Worm (Caenorhabditis elegans): ENCODE results near the gene dyf-18.

Gene dyf-18

ce11 chrIV:11822454-11822853 lies 21.5 kb upstream of the dyf-18 start (continued):
- TF ChIP-seq rcor-1 (GFP tag; IDR thresholded peaks at IDR 0.05) (peak; percentile 50; the same call in 1 of the 2 replicates), ztf-6 (GFP tag; IDR thresholded peaks at IDR 0.05) (no peak), pha-4 (tag; optimal IDR thresholded peaks at IDR 0.05) (no peak), chd-7 (tag; optimal IDR thresholded peaks at IDR 0.05) (no peak), F52B5.7 (tag; optimal IDR thresholded peaks at IDR 0.05) (no peak), hmg-20 (GFP tag; IDR thresholded peaks at IDR 0.05) (no peak), nhr-90 (tag; optimal IDR thresholded peaks at IDR 0.05) (no peak), Y79H2A.3 (GFP tag; conservative IDR thresholded peaks at IDR 0.05) (no peak), unc-62 (GFP tag; optimal IDR thresholded peaks at IDR 0.05) (no peak), B0035.1 (tag; optimal IDR thresholded peaks at IDR 0.05) (no peak), nhr-80 (tag; optimal IDR thresholded peaks at IDR 0.05) (no peak), bed-1 (GFP tag; IDR thresholded peaks at IDR 0.05) (no peak), F22D6.2 (tag; optimal IDR thresholded peaks at IDR 0.05) (no peak), T07F8.4 (tag; optimal IDR thresholded peaks at IDR 0.05) (no peak), F57A8.1 (GFP tag; optimal IDR thresholded peaks at IDR 0.05) (no peak), F33H1.4 (GFP tag; IDR thresholded peaks at IDR 0.05) (peak; percentile 94), F49E8.2 (tag; optimal IDR thresholded peaks at IDR 0.05; ENCODE audit: insufficient read depth) (peak; percentile 45), ceh-100 (GFP tag; IDR thresholded peaks at IDR 0.05) (peak; percentile 51; the same call in 1 of the 2 replicates), rec-8 (tag; optimal IDR thresholded peaks at IDR 0.05) (no peak), lsy-27 (tag; optimal IDR thresholded peaks at IDR 0.05; ENCODE audit: borderline replicate concordance, insufficient read depth) (no peak), lin-54 (GFP tag; optimal IDR thresholded peaks at IDR 0.05) (peak; percentile 81), Y56A3A.18 (GFP tag; IDR thresholded peaks at IDR 0.05) (no peak), nhr-27 (tag; optimal IDR thresholded peaks at IDR 0.05) (no peak), nfyb-1 (GFP tag; IDR thresholded peaks at IDR 0.05) (no peak), dpl-1 (GFP tag; optimal IDR thresholded peaks at IDR 0.05) (peak; percentile 94), dpff-1 (tag; optimal IDR thresholded peaks at IDR 0.05) (no peak), hrde-1 (tag; optimal IDR thresholded peaks at IDR 0.05; ENCODE audit: borderline replicate concordance) (no peak), let-607 (tag; optimal IDR thresholded peaks at IDR 0.05) (no peak), lir-1 (GFP tag; conservative IDR thresholded peaks at IDR 0.05) (0 out of 2 replicates have a peak, but pooled peaks have one; percentile 29), rpc-1 (optimal IDR thresholded peaks at IDR 0.05) (no peak), rpc-1 (tag; optimal IDR thresholded peaks at IDR 0.05) (no peak), B0019.2 (GFP tag; conservative IDR thresholded peaks at IDR 0.05) (peak; percentile 76; the same call in 1 of the 2 replicates), mcd-1 (GFP tag; IDR thresholded peaks at IDR 0.05) (peak; percentile 43), akir-1 (GFP tag; optimal IDR thresholded peaks at IDR 0.05) (no peak), ceh-58 (GFP tag; IDR thresholded peaks at IDR 0.05) (no peak), F57C9.4 (tag; optimal IDR thresholded peaks at IDR 0.05) (no peak), dox-1 (GFP tag; IDR thresholded peaks at IDR 0.05) (peak; percentile 54; the same call in 1 of the 2 replicates), lag-1 (GFP tag; IDR thresholded peaks at IDR 0.05) (no peak), F39B2.1 (GFP tag; IDR thresholded peaks at IDR 0.05) (no peak), lin-35 (GFP tag; optimal IDR thresholded peaks at IDR 0.05) (peak in 2 of 3 experiments; percentile 42 to 61), nfya-2 (GFP tag; IDR thresholded peaks at IDR 0.05) (no peak), madf-8 (GFP tag; conservative IDR thresholded peaks at IDR 0.05) (peak; percentile 90), F10E7.11 (tag; optimal IDR thresholded peaks at IDR 0.05) (no peak), hmg-1.2 (GFP tag; IDR thresholded peaks at IDR 0.05) (peak; percentile 51), zfh-2 (GFP tag; conservative IDR thresholded peaks at IDR 0.05) (no peak), B0336.3 (GFP tag; IDR thresholded peaks at IDR 0.05) (no peak), mes-4 (tag; optimal IDR thresholded peaks at IDR 0.05) (no peak), C06A6.2 (GFP tag; conservative IDR thresholded peaks at IDR 0.05) (no peak), hsf-1 (GFP tag; IDR thresholded peaks at IDR 0.05) (peak; percentile 96)
